Worm (Caenorhabditis elegans): ENCODE results near the gene dars-1.

The dars-1 gene

ce11 chrIII:9507799-9508198 lies 16.8 kb upstream of the dars-1 start, which contains the start of gene vha-14 (continued):
- TF ChIP-seq egl-27 (tag; optimal IDR thresholded peaks at IDR 0.05) (no peak), unc-30 (tag; optimal IDR thresholded peaks at IDR 0.05) (no peak), lin-35 (GFP tag; optimal IDR thresholded peaks at IDR 0.05) (peak; percentile 39 to 77), lin-13 (GFP tag; optimal IDR thresholded peaks at IDR 0.05) (no peak), nhr-85 (tag) (no peak), ets-5 (GFP tag; IDR thresholded peaks at IDR 0.05) (no peak), ama-1 (optimal IDR thresholded peaks at IDR 0.05) (no peak), unc-98 (GFP tag; IDR thresholded peaks at IDR 0.05) (no peak), pqm-1 (tag; optimal IDR thresholded peaks at IDR 0.05) (no peak), nhr-71 (tag; optimal IDR thresholded peaks at IDR 0.05) (peak; percentile 16), hlh-4 (tag; optimal IDR thresholded peaks at IDR 0.05) (no peak), aly-2 (tag; optimal IDR thresholded peaks at IDR 0.05) (no peak), skn-1 (tag; optimal IDR thresholded peaks at IDR 0.05) (peak; percentile 32), lin-39 (tag; optimal IDR thresholded peaks at IDR 0.05) (no peak), C16A3.4 (tag; optimal IDR thresholded peaks at IDR 0.05) (peak; percentile 64), mep-1 (tag; optimal IDR thresholded peaks at IDR 0.05) (peak; percentile 74), zip-4 (GFP tag; optimal IDR thresholded peaks at IDR 0.05) (no peak), nhr-47 (tag; optimal IDR thresholded peaks at IDR 0.05) (no peak), sup-37 (GFP tag; optimal IDR thresholded peaks at IDR 0.05) (no peak), mab-9 (GFP tag; IDR thresholded peaks at IDR 0.05) (no peak), lin-14 (GFP tag; optimal IDR thresholded peaks at IDR 0.05) (peak; percentile 71), zag-1 (tag; optimal IDR thresholded peaks at IDR 0.05) (no peak), sox-4 (tag; optimal IDR thresholded peaks at IDR 0.05) (no peak), ztf-4 (tag; optimal IDR thresholded peaks at IDR 0.05) (no peak), fos-1 (tag; optimal IDR thresholded peaks at IDR 0.05) (no peak), pag-3 (tag; optimal IDR thresholded peaks at IDR 0.05; ENCODE audit: borderline replicate concordance, insufficient read depth) (peak; percentile 27), ceh-88 (GFP tag; IDR thresholded peaks at IDR 0.05) (no peak), unc-62 (GFP tag; optimal IDR thresholded peaks at IDR 0.05) (no peak), snpc-4 (tag; optimal IDR thresholded peaks at IDR 0.05) (no peak), nhr-28 (tag; optimal IDR thresholded peaks at IDR 0.05) (no peak), ceh-8 (GFP tag; optimal IDR thresholded peaks at IDR 0.05) (no peak), mef-2 (tag; optimal IDR thresholded peaks at IDR 0.05) (no peak), isw-1 (GFP tag; IDR thresholded peaks at IDR 0.05) (no peak), F16B12.6 (tag; optimal IDR thresholded peaks at IDR 0.05) (no peak), dpl-1 (GFP tag; optimal IDR thresholded peaks at IDR 0.05) (peak; percentile 1 to 69 (median 31)), pax-3 (tag; optimal IDR thresholded peaks at IDR 0.05) (no peak), snu-23 (GFP tag; optimal IDR thresholded peaks at IDR 0.05) (peak; percentile 63), nhr-12 (tag; optimal IDR thresholded peaks at IDR 0.05) (no peak), nhr-20 (tag; optimal IDR thresholded peaks at IDR 0.05) (peak; percentile 26), tbx-2 (tag; optimal IDR thresholded peaks at IDR 0.05) (no peak), efl-3 (GFP tag; optimal IDR thresholded peaks at IDR 0.05) (no peak), ztf-11 (tag; optimal IDR thresholded peaks at IDR 0.05) (no peak), lir-3 (tag; optimal IDR thresholded peaks at IDR 0.05; ENCODE audit: poor library complexity) (peak; percentile 6), blmp-1 (tag; optimal IDR thresholded peaks at IDR 0.05) (peak; percentile 58), nhr-77 (tag; optimal IDR thresholded peaks at IDR 0.05) (no peak), nhr-90 (tag; optimal IDR thresholded peaks at IDR 0.05; ENCODE audit: poor library complexity) (no peak), irx-1 (tag; optimal IDR thresholded peaks at IDR 0.05) (no peak), lsy-2 (tag; optimal IDR thresholded peaks at IDR 0.05) (peak in 1 of 2 experiments; percentile 77), ces-1 (GFP tag; optimal IDR thresholded peaks at IDR 0.05) (no peak), dsc-1 (tag; optimal IDR thresholded peaks at IDR 0.05) (no peak), xbp-1 (tag; optimal IDR thresholded peaks at IDR 0.05) (no peak), tlp-1 (tag; optimal IDR thresholded peaks at IDR 0.05) (no peak), C04F5.9 (tag; optimal IDR thresholded peaks at IDR 0.05) (no peak), elt-3 (tag; optimal IDR thresholded peaks at IDR 0.05) (no peak)
